Fruit fly (Drosophila melanogaster) whole organism, adult: ENCODE results near the gene Sema5c.

Experiments used
- CG1620 ChIP-seq: fragments of 200-800 bp; sonication (Bioruptor generic); optimal IDR thresholded peaks from 2 replicates; lab custom pipeline; 2016; ENCODE audit warnings: missing biosample characterization, missing genetic modification characterization
- CG33017 ChIP-seq: fragments of 200-800 bp; sonication (Bioruptor generic); optimal IDR thresholded peaks from 2 replicates; lab custom pipeline; 2018; ENCODE audit warnings: missing biosample characterization, mild to moderate bottlenecking, missing genetic modification characterization, moderate library complexity
- CG7045 ChIP-seq: fragments of 200-800 bp; sonication (Bioruptor generic); optimal IDR thresholded peaks from 2 replicates; lab custom pipeline; 2017; ENCODE audit warnings: missing biosample characterization, mild to moderate bottlenecking, missing genetic modification characterization
- CG7101 ChIP-seq: fragments of 200-800 bp; sonication (Bioruptor generic); optimal IDR thresholded peaks from 2 replicates; lab custom pipeline; 2018; ENCODE audit warnings: missing biosample characterization, mild to moderate bottlenecking, missing genetic modification characterization, moderate library complexity

dm6 chr3L:12096799-12097662 lies 15.4 kb upstream of the Sema5c start:
- no peak for TF ChIP-seq CG33017 (tag; lab: Kevin White, UChicago)
- TF ChIP-seq CG7101: no peak
- TF ChIP-seq CG1620 (GFP tag; lab: Kevin White, UChicago): no peak
- no peak for TF ChIP-seq CG7045 (GFP tag; lab: Kevin White, UChicago)
